Fruit fly (Drosophila melanogaster) whole organism, embryonic: ENCODE results near the gene CG13063.

Experiments used
- CG18764 ChIP-seq: fragments of 200-800 bp; sonication (Bioruptor generic); optimal IDR thresholded peaks from 3 replicates; lab custom pipeline; 2016; ENCODE audit warnings: missing biosample characterization, missing genetic modification characterization
- Jarid2 ChIP-seq: fragments of 200-800 bp; sonication (Bioruptor generic); optimal IDR thresholded peaks from 3 replicates; lab custom pipeline; 2017; ENCODE audit warnings: mild to moderate bottlenecking, missing biosample characterization, missing genetic modification reagents, missing genetic modification characterization
- Nf-YA ChIP-seq: fragments of 200-800 bp; sonication (Bioruptor generic); IDR thresholded peaks from 2 replicates; pipeline ENCODE4 v1.3.6; 2022; ENCODE audit warnings: missing biosample characterization, missing genetic modification characterization
- grau ChIP-seq: fragments of 200-800 bp; optimal IDR thresholded peaks from 3 replicates; lab custom pipeline; 2019; ENCODE audit warnings: missing biosample characterization, mild to moderate bottlenecking, missing genetic modification characterization, moderate library complexity
- zfh2 ChIP-seq: fragments of 200-800 bp; sonication (Bioruptor generic); optimal IDR thresholded peaks from 2 replicates; lab custom pipeline; 2016; ENCODE audit warnings: missing biosample characterization, missing genetic modification characterization

DNA sequence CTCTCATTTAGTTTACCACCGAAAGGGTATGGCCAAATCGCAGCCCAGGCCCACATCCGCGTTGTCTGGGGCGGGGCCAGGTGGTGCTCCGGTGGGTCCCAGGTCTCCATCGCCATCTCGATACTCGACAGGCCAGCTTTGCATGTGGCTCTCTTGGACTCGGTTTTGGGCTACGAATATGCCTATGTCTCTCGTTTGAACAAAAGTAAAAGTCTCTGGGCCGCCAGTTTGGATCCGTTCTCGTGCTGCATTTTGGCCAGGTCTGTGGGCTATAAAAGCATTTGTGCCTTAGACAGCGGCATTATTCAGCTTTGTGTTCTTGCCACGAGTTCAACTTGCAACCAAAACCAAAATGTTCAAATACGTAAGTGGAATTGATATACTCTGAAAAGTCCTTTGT, 29.3 kb upstream of the CG13063 start, which contains the start of gene CG13065:
- TF ChIP-seq CG18764 (GFP tag; lab: Kevin White, UChicago) (no peak), zfh2 (no peak), grau (tag; lab: Kevin White, UChicago) (no peak), Nf-YA (GFP tag; lab: Robert Waterston, UW) (no peak), Jarid2 (no peak)
